Worm (Caenorhabditis elegans) whole organism, young adult: Measurements from ENCODE around the gene VM106R.1.

Experiments
- B0035.1 ChIP-seq: sonication (generic microtip); optimal IDR thresholded peaks from 2 replicates; lab custom pipeline; 2016; ENCODE audit warnings: missing genetic modification characterization, mild to moderate bottlenecking, missing compliant biosample characterization, missing genotype, missing genetic modification reagents
- B0336.3 ChIP-seq: fragments of 200-800 bp; sonication (Bioruptor generic); IDR thresholded peaks from 2 replicates; pipeline ENCODE4 v1.3.6; 2022; ENCODE audit warnings: missing genetic modification characterization, missing compliant biosample characterization
- C06A6.2 ChIP-seq: fragments of 200-800 bp; sonication (Bioruptor generic); conservative IDR thresholded peaks from 2 replicates; pipeline ENCODE4 v1.3.6; 2022; ENCODE audit warnings: missing genetic modification characterization, missing compliant biosample characterization
- F10E7.11 ChIP-seq: sonication (generic microtip); optimal IDR thresholded peaks from 2 replicates; lab custom pipeline; 2017; ENCODE audit warnings: mild to moderate bottlenecking, missing genetic modification characterization, moderate library complexity, missing compliant biosample characterization
- F22D6.2 ChIP-seq: sonication (generic microtip); optimal IDR thresholded peaks from 2 replicates; lab custom pipeline; 2016; ENCODE audit warnings: mild to moderate bottlenecking, missing genetic modification characterization, missing compliant biosample characterization
- F23B12.7 ChIP-seq: sonication (generic microtip); optimal IDR thresholded peaks from 2 replicates; lab custom pipeline; 2017; ENCODE audit warnings: missing genetic modification characterization, mild to moderate bottlenecking, missing compliant biosample characterization, antibody characterized with exemption, moderate library complexity; ENCODE audit not compliant: insufficient read depth
- F33H1.4 ChIP-seq: fragments of 200-800 bp; sonication (Bioruptor generic); IDR thresholded peaks from 2 replicates; pipeline ENCODE4 v1.3.6; 2022; ENCODE audit warnings: missing genetic modification reagents, missing genetic modification characterization, missing compliant biosample characterization
- F49E8.2 ChIP-seq: sonication (generic microtip); optimal IDR thresholded peaks from 3 replicates; lab custom pipeline; 2017; ENCODE audit warnings: missing genetic modification characterization, mild to moderate bottlenecking, missing compliant biosample characterization, antibody characterized with exemption, moderate library complexity; ENCODE audit not compliant: insufficient read depth
- F57A8.1 ChIP-seq: fragments of 200-800 bp; sonication (Bioruptor generic); optimal IDR thresholded peaks from 2 replicates; lab custom pipeline; 2018; ENCODE audit warnings: mild to moderate bottlenecking, missing genetic modification characterization, moderate library complexity, missing compliant biosample characterization
- Y53F4B.3 ChIP-seq: fragments of 200-800 bp; sonication (Bioruptor generic); IDR thresholded peaks from 2 replicates; pipeline ENCODE4 v1.3.6; 2022; ENCODE audit warnings: missing genetic modification reagents, missing genetic modification characterization, missing compliant biosample characterization
- Y53G8AR.9 ChIP-seq: fragments of 200-800 bp; sonication (Bioruptor generic); conservative IDR thresholded peaks from 2 replicates; pipeline ENCODE4 v1.3.6; 2022; ENCODE audit warnings: missing genetic modification reagents, missing genetic modification characterization, missing compliant biosample characterization
- Y56A3A.18 ChIP-seq: fragments of 200-800 bp; sonication (Bioruptor generic); IDR thresholded peaks from 2 replicates; pipeline ENCODE4 v1.3.6; 2022; ENCODE audit warnings: missing genetic modification reagents, missing genetic modification characterization, missing compliant biosample characterization
- Y95B8A.8 ChIP-seq: fragments of 200-800 bp; sonication (Bioruptor generic); IDR thresholded peaks from 2 replicates; pipeline ENCODE4 v1.3.6; 2022; ENCODE audit warnings: missing genetic modification reagents, missing genetic modification characterization, missing compliant biosample characterization
- aptf-3 ChIP-seq: fragments of 200-800 bp; sonication (Bioruptor generic); IDR thresholded peaks from 2 replicates; pipeline ENCODE4 v1.3.6; 2022; ENCODE audit warnings: missing genetic modification characterization, missing compliant biosample characterization
- bed-2 ChIP-seq: fragments of 200-800 bp; sonication (Bioruptor generic); IDR thresholded peaks from 2 replicates; pipeline ENCODE4 v1.3.6; 2022; ENCODE audit warnings: missing genetic modification reagents, missing genetic modification characterization, missing compliant biosample characterization
- ccch-3 ChIP-seq: fragments of 200-800 bp; sonication (Bioruptor generic); optimal IDR thresholded peaks from 2 replicates; lab custom pipeline; 2018; ENCODE audit warnings: mild to moderate bottlenecking, missing genetic modification characterization, missing compliant biosample characterization
- cebp-2 ChIP-seq: fragments of 200-800 bp; sonication (Bioruptor generic); IDR thresholded peaks from 2 replicates; pipeline ENCODE4 v1.3.6; 2022; ENCODE audit warnings: missing genetic modification characterization, missing compliant biosample characterization
- ceh-40 ChIP-seq: fragments of 200-800 bp; sonication (Bioruptor generic); IDR thresholded peaks from 2 replicates; pipeline ENCODE4 v1.3.6; 2022; ENCODE audit warnings: missing genetic modification characterization, missing compliant biosample characterization
- ceh-91 ChIP-seq: fragments of 200-800 bp; sonication (Bioruptor generic); IDR thresholded peaks from 2 replicates; pipeline ENCODE4 v1.3.6; 2022; ENCODE audit warnings: missing genetic modification reagents, missing genetic modification characterization, missing compliant biosample characterization
- dox-1 ChIP-seq: fragments of 200-800 bp; sonication (Bioruptor generic); IDR thresholded peaks from 2 replicates; pipeline ENCODE4 v1.3.6; 2022; ENCODE audit warnings: missing genetic modification reagents, missing genetic modification characterization, missing compliant biosample characterization
- dpff-1 ChIP-seq: sonication (generic microtip); optimal IDR thresholded peaks from 2 replicates; lab custom pipeline; 2017; ENCODE audit warnings: mild to moderate bottlenecking, missing genetic modification characterization, missing compliant biosample characterization
- dpl-1 ChIP-seq: fragments of 150-350 bp; optimal IDR thresholded peaks from 2 replicates; lab custom pipeline; 2014; ENCODE audit warnings: missing biosample characterization, missing genetic modification reagents, missing genetic modification characterization
- egrh-3 ChIP-seq: fragments of 200-800 bp; sonication (Bioruptor generic); IDR thresholded peaks from 2 replicates; pipeline ENCODE4 v1.3.6; 2022; ENCODE audit warnings: missing genetic modification reagents, missing genetic modification characterization, missing compliant biosample characterization
- ekl-4 ChIP-seq: fragments of 200-800 bp; sonication (Bioruptor generic); IDR thresholded peaks from 2 replicates; pipeline ENCODE4 v1.3.6; 2022; ENCODE audit warnings: missing genetic modification reagents, missing genetic modification characterization, missing compliant biosample characterization
- gei-17 ChIP-seq: fragments of 200-800 bp; sonication (Bioruptor generic); optimal IDR thresholded peaks from 2 replicates; lab custom pipeline; 2018; ENCODE audit warnings: mild to moderate bottlenecking, missing genetic modification characterization, missing compliant biosample characterization
- hlh-26 ChIP-seq: fragments of 200-800 bp; sonication (Bioruptor generic); conservative IDR thresholded peaks from 2 replicates; pipeline ENCODE4 v1.3.6; 2022; ENCODE audit warnings: missing genetic modification reagents, missing genetic modification characterization, missing compliant biosample characterization
- hmg-1.2 ChIP-seq: fragments of 200-800 bp; sonication (Bioruptor generic); IDR thresholded peaks from 2 replicates; pipeline ENCODE4 v1.3.6; 2022; ENCODE audit warnings: missing genetic modification reagents, missing genetic modification characterization, missing compliant biosample characterization
- hrde-1 ChIP-seq: sonication (generic microtip); optimal IDR thresholded peaks from 2 replicates; lab custom pipeline; 2016; ENCODE audit warnings: missing genetic modification characterization, mild to moderate bottlenecking, missing compliant biosample characterization, moderate library complexity, missing genotype, missing genetic modification reagents, borderline replicate concordance
- lin-35 ChIP-seq, 3 experiments: fragments of 150-350 bp in 2 of 3; sonication (generic microtip) in 1 of 3; optimal IDR thresholded peaks; 2 replicates each; lab custom pipeline; 2014 to 2018; ENCODE audit warnings: missing biosample characterization in 3 of 3, missing genetic modification characterization in 3 of 3, missing genetic modification reagents in 3 of 3
- lin-54 ChIP-seq: fragments of 200-800 bp; sonication (Bioruptor generic); optimal IDR thresholded peaks from 2 replicates; lab custom pipeline; 2018; ENCODE audit warnings: mild to moderate bottlenecking, missing genetic modification characterization, missing compliant biosample characterization
- lir-1 ChIP-seq: fragments of 200-800 bp; sonication (Bioruptor generic); conservative IDR thresholded peaks from 2 replicates; pipeline ENCODE4 v1.3.6; 2022; ENCODE audit warnings: missing genetic modification reagents, missing genetic modification characterization, missing compliant biosample characterization
- lsl-1 ChIP-seq: fragments of 200-800 bp; sonication (Bioruptor generic); optimal IDR thresholded peaks from 2 replicates; lab custom pipeline; 2018; ENCODE audit warnings: mild to moderate bottlenecking, missing genetic modification characterization, moderate library complexity, missing compliant biosample characterization
- madf-6 ChIP-seq: fragments of 200-800 bp; sonication (Bioruptor generic); IDR thresholded peaks from 2 replicates; pipeline ENCODE4 v1.3.6; 2022; ENCODE audit warnings: missing genetic modification reagents, missing genetic modification characterization, missing compliant biosample characterization
- madf-8 ChIP-seq: fragments of 200-800 bp; sonication (Bioruptor generic); conservative IDR thresholded peaks from 2 replicates; pipeline ENCODE4 v1.3.6; 2022; ENCODE audit warnings: missing genetic modification reagents, missing genetic modification characterization, missing compliant biosample characterization
- mel-28 ChIP-seq: sonication (generic microtip); optimal IDR thresholded peaks from 2 replicates; lab custom pipeline; 2016; ENCODE audit warnings: borderline replicate concordance, mild to moderate bottlenecking, missing genetic modification characterization, missing compliant biosample characterization
- nfya-2 ChIP-seq: fragments of 200-800 bp; sonication (Bioruptor generic); IDR thresholded peaks from 2 replicates; pipeline ENCODE4 v1.3.6; 2022; ENCODE audit warnings: missing genetic modification reagents, missing genetic modification characterization, missing compliant biosample characterization
- nfyb-1 ChIP-seq: fragments of 200-800 bp; sonication (Bioruptor generic); IDR thresholded peaks from 2 replicates; pipeline ENCODE4 v1.3.6; 2022; ENCODE audit warnings: missing genetic modification reagents, missing genetic modification characterization, missing compliant biosample characterization
- nhr-80 ChIP-seq: sonication (generic microtip); optimal IDR thresholded peaks from 2 replicates; lab custom pipeline; 2016; ENCODE audit warnings: missing genetic modification characterization, missing compliant biosample characterization
- rcor-1 ChIP-seq: fragments of 200-800 bp; sonication (Bioruptor generic); IDR thresholded peaks from 2 replicates; pipeline ENCODE4 v1.3.6; 2022; ENCODE audit warnings: missing genetic modification reagents, missing genetic modification characterization, missing compliant biosample characterization
- snpc-3.4 ChIP-seq: sonication (generic microtip); optimal IDR thresholded peaks from 2 replicates; lab custom pipeline; 2017; ENCODE audit warnings: missing genetic modification characterization, mild to moderate bottlenecking, missing compliant biosample characterization, antibody characterized with exemption, moderate library complexity, missing genotype, missing genetic modification reagents
- somi-1 ChIP-seq: fragments of 200-800 bp; sonication (Bioruptor generic); optimal IDR thresholded peaks from 2 replicates; lab custom pipeline; 2018; ENCODE audit warnings: mild to moderate bottlenecking, missing genetic modification characterization, missing compliant biosample characterization
- tbx-9 ChIP-seq: sonication (generic microtip); optimal IDR thresholded peaks from 2 replicates; lab custom pipeline; 2016; ENCODE audit warnings: borderline replicate concordance, missing genetic modification characterization, inconsistent platforms, missing compliant biosample characterization
- tlf-1 ChIP-seq: fragments of 200-800 bp; sonication (Bioruptor generic); optimal IDR thresholded peaks from 2 replicates; lab custom pipeline; 2018; ENCODE audit warnings: mild to moderate bottlenecking, missing genetic modification characterization, missing compliant biosample characterization
- xnd-1 ChIP-seq: sonication (generic microtip); optimal IDR thresholded peaks from 2 replicates; lab custom pipeline; 2016; ENCODE audit warnings: missing genotype, missing genetic modification reagents, missing genetic modification characterization, missing compliant biosample characterization
- zim-3 ChIP-seq: sonication (generic microtip); optimal IDR thresholded peaks from 2 replicates; lab custom pipeline; 2017; ENCODE audit warnings: mild to moderate bottlenecking, missing genetic modification characterization, moderate library complexity, missing compliant biosample characterization
- ztf-25 ChIP-seq: fragments of 200-800 bp; sonication (Bioruptor generic); IDR thresholded peaks from 2 replicates; pipeline ENCODE4 v1.3.6; 2022; ENCODE audit warnings: missing genetic modification reagents, missing genetic modification characterization, missing compliant biosample characterization

The VM106R.1 gene

DNA sequence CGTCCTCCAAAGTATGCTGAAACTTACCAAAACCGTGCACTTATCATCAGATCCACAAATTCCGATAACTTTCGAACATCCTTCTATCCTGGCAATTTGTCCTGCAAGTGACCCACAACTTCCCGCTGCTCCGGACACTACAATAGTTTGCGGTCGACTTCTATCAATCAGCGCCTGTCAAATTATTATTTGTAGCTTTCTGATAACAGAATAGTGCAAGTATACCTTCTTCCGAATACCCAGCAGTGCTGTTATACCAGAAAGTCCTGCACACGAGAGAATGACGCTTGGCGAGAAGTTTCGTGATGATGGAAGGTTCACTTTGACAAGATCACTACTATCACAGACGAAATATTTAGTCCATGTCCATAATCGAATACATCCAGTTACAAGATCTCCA, 30.4 kb upstream of the VM106R.1 start:
- TF ChIP-seq lsl-1 (no peak), lin-35 (GFP tag; optimal IDR thresholded peaks at IDR 0.05; lab: Kevin White, UChicago) (no peak), F22D6.2 (no peak), C06A6.2 (GFP tag; lab: Robert Waterston, UW) (no peak), F10E7.11 (tag; lab: Kevin White, UChicago) (no peak), tlf-1 (GFP tag; lab: Kevin White, UChicago) (no peak), rcor-1 (GFP tag; lab: Robert Waterston, UW) (no peak), nhr-80 (tag; lab: Kevin White, UChicago) (peak; percentile 70), nfyb-1 (0 out of 2 replicates have a peak, but pooled peaks have one; percentile 13), Y53F4B.3 (GFP tag; lab: Robert Waterston, UW) (no peak), snpc-3.4 (tag; lab: Kevin White, UChicago) (no peak), Y53G8AR.9 (no peak), nfya-2 (GFP tag; lab: Robert Waterston, UW) (no peak), Y56A3A.18 (GFP tag; lab: Robert Waterston, UW) (no peak), dox-1 (peak; percentile 37; the same call in 1 of the 2 replicates), B0336.3 (no peak), tbx-9 (tag; lab: Kevin White, UChicago) (no peak), ekl-4 (GFP tag; lab: Robert Waterston, UW) (0 out of 2 replicates have a peak, but pooled peaks have one; percentile 26)

DNA sequence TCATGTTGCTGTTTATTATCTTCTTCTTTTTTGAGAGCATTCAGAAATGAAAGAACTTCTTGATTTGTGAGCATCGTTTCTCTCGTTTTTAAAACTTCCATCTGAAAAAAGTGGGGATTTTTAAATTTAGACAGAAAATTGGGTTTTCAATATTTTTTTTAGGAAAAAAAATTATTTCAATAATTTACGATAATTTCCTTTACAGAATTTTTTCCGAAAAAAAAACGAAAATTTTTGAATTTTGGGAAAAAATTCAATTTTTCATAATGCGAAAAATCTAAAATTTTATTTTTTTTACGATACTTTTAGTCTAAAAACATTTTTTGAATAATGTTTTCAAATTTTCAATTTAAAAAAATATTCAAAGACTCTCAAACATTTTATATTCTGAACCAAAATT, 28.1 kb upstream of the VM106R.1 start, which contains the start of gene M106.7:
Gene M106.7, minus strand, starts transcription at position 101 of the 400 bp plus-strand sequence.
- no peak for TF ChIP-seq F10E7.11 (tag; lab: Kevin White, UChicago)
- no peak for TF ChIP-seq F23B12.7 (tag; lab: Kevin White, UChicago)
- TF ChIP-seq lir-1 (GFP tag; lab: Robert Waterston, UW), result no peak
- TF ChIP-seq cebp-2 (GFP tag; lab: Robert Waterston, UW), result no peak
- TF ChIP-seq B0035.1 (tag; lab: Kevin White, UChicago), result no peak
- TF ChIP-seq ztf-25 (GFP tag; lab: Robert Waterston, UW), result no peak
- no peak for TF ChIP-seq ccch-3 (GFP tag; lab: Kevin White, UChicago)
- no peak for TF ChIP-seq somi-1 (GFP tag; lab: Kevin White, UChicago)
- TF ChIP-seq tbx-9 (tag; lab: Kevin White, UChicago), result no peak
- TF ChIP-seq, all 124 proteins: peak for 0

DNA sequence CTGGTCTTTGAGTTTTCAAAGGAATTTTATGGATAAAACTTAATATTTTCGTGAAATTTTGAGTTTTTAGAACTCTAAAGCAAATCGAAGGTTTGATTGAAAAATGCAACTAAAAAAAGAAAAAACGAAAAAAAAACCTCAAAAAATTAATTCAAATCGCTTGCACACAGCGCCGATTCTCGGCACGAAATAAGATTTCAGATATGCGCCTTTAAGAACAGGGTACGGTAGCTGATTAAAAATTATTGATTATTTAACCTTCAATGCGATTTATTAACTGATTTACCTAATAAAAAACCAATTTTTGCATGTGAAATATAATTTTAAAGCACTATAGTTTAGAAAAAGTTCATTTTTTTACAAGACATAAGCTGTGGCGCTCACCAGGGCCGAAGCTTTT, 23.9 kb upstream of the VM106R.1 start:
- no peak for TF ChIP-seq dpff-1 (tag; lab: Kevin White, UChicago)
- no peak for TF ChIP-seq bed-2 (GFP tag; lab: Robert Waterston, UW)
- TF ChIP-seq egrh-3, result no peak
- TF ChIP-seq xnd-1 (tag; lab: Kevin White, UChicago), result peak; percentile 83
- TF ChIP-seq lin-54 (GFP tag; lab: Kevin White, UChicago), result peak; percentile 21
- peak; percentile 62 for TF ChIP-seq F33H1.4 (GFP tag; lab: Robert Waterston, UW)
- no peak for TF ChIP-seq mel-28 (tag; lab: Kevin White, UChicago)
- TF ChIP-seq aptf-3, result no peak
- TF ChIP-seq hlh-26 (GFP tag; lab: Robert Waterston, UW), result no peak
- peak; percentile 36 for TF ChIP-seq F49E8.2
- TF ChIP-seq F57A8.1, result no peak
- TF ChIP-seq lsl-1, result peak; percentile 90
- no peak for TF ChIP-seq gei-17 (GFP tag; lab: Kevin White, UChicago)
- TF ChIP-seq hmg-1.2 (GFP tag; lab: Robert Waterston, UW), result no peak
- no peak for TF ChIP-seq Y95B8A.8
- no peak for TF ChIP-seq ceh-40
- peak; percentile 4 for TF ChIP-seq dpl-1 (GFP tag; lab: Kevin White, UChicago)
- TF ChIP-seq lin-35 (GFP tag; optimal IDR thresholded peaks at IDR 0.05; lab: Kevin White, UChicago), result no peak
- TF ChIP-seq ceh-91 (GFP tag; lab: Robert Waterston, UW), result 0 out of 2 replicates have a peak, but pooled peaks have one; percentile 10
- TF ChIP-seq madf-6 (GFP tag; lab: Robert Waterston, UW), result peak; percentile 92
- no peak for TF ChIP-seq hrde-1
- TF ChIP-seq zim-3 (tag; lab: Kevin White, UChicago), result no peak
- TF ChIP-seq madf-8 (GFP tag; lab: Robert Waterston, UW), result peak; percentile 61
